Worm (Caenorhabditis elegans) whole organism, midembryonic: ENCODE results near the gene dvc-1.

Source experiments
- T22C8.4 ChIP-seq: fragments of 200-800 bp; sonication (Bioruptor generic); IDR thresholded peaks from 2 replicates; pipeline ENCODE4 v1.3.6; 2022; ENCODE audit warnings: missing genetic modification characterization, missing compliant biosample characterization
- flt-1 ChIP-seq: fragments of 200-800 bp; sonication (Bioruptor generic); IDR thresholded peaks from 2 replicates; pipeline ENCODE4 v1.3.6; 2022; ENCODE audit warnings: missing genetic modification characterization, missing compliant biosample characterization
- klf-2 ChIP-seq: fragments of 200-800 bp; sonication (Bioruptor generic); conservative IDR thresholded peaks from 2 replicates; pipeline ENCODE4 v1.3.6; 2022; ENCODE audit warnings: missing genetic modification reagents, missing genetic modification characterization, missing compliant biosample characterization
- med-1 ChIP-seq: sonication (generic microtip); optimal IDR thresholded peaks from 2 replicates; lab custom pipeline; 2017; ENCODE audit warnings: missing genetic modification characterization, mild to moderate bottlenecking, missing compliant biosample characterization, antibody characterized with exemption, missing genetic modification reagents; ENCODE audit not compliant: insufficient read depth
- ref-1 ChIP-seq: fragments of 200-800 bp; sonication (Bioruptor generic); conservative IDR thresholded peaks from 2 replicates; pipeline ENCODE4 v1.3.6; 2022; ENCODE audit warnings: missing genetic modification reagents, missing genetic modification characterization, missing compliant biosample characterization
- tab-1 ChIP-seq: fragments of 200-800 bp; sonication (Bioruptor generic); IDR thresholded peaks from 2 replicates; pipeline ENCODE4 v1.3.6; 2022; ENCODE audit warnings: missing genetic modification characterization, missing compliant biosample characterization

DNA sequence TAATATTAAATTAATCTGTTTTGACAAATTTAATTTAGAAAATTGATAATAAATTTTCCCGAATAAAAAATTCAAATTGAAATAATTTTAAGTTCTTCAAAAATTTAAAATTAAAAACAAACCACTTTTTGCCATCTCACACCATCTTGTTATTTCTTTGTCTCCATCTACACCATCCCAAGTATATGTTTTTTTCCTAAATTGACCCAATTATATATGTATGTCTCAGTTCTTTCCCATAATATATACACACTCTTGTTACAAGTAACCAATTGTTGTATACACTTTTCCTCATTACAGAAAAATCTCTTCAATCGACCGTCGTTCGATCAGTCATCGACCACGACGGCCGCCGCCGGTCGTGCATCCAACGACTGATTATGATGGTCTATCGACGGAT lies 43.1 kb upstream of the dvc-1 start, which contains the start of gene gly-20:
- TF ChIP-seq T22C8.4 (GFP tag; lab: Robert Waterston, UW) (no peak), flt-1 (GFP tag; lab: Robert Waterston, UW) (no peak), tab-1 (GFP tag; lab: Robert Waterston, UW) (no peak), ref-1 (GFP tag; lab: Robert Waterston, UW) (no peak), med-1 (GFP tag; lab: Kevin White, UChicago) (no peak), klf-2 (GFP tag; lab: Robert Waterston, UW) (no peak)
